Fruit fly (Drosophila melanogaster) whole organism, prepupa: ENCODE results near the gene MED6.
A peak's percentile ranks its signal among the peaks of the same experiment; 100 is the strongest.

Experiments used
- Blimp-1 ChIP-seq: fragments of 200-800 bp; sonication (Bioruptor generic); optimal IDR thresholded peaks from 3 replicates; lab custom pipeline; 2017; ENCODE audit warnings: missing biosample characterization, missing genetic modification characterization, mild to moderate bottlenecking, moderate library complexity, missing genetic modification reagents
- CG10631 ChIP-seq: fragments of 200-800 bp; sonication (Bioruptor generic); optimal IDR thresholded peaks from 2 replicates; lab custom pipeline; 2016; ENCODE audit warnings: missing biosample characterization, missing genetic modification characterization
- CG10669 ChIP-seq: fragments of 200-800 bp; sonication (Bioruptor generic); optimal IDR thresholded peaks from 3 replicates; lab custom pipeline; 2018; ENCODE audit warnings: missing biosample characterization, mild to moderate bottlenecking, missing genetic modification characterization, moderate library complexity
- CG11294 ChIP-seq: fragments of 200-800 bp; sonication (Bioruptor generic); IDR thresholded peaks from 2 replicates; pipeline ENCODE4 v1.3.6; 2022; ENCODE audit warnings: missing biosample characterization, missing genetic modification characterization
- CG11762 ChIP-seq: fragments of 200-800 bp; sonication (Bioruptor generic); optimal IDR thresholded peaks from 3 replicates; lab custom pipeline; 2016; ENCODE audit warnings: missing biosample characterization, missing genetic modification characterization; ENCODE audit not compliant: insufficient read depth
- CG11902 ChIP-seq: fragments of 200-800 bp; sonication (Bioruptor generic); optimal IDR thresholded peaks from 3 replicates; lab custom pipeline; 2016; ENCODE audit warnings: missing biosample characterization, missing genetic modification characterization
- CG3032 ChIP-seq: fragments of 200-800 bp; optimal IDR thresholded peaks from 2 replicates; lab custom pipeline; 2019; ENCODE audit warnings: missing biosample characterization, mild to moderate bottlenecking, missing genetic modification characterization, moderate library complexity
- CG32006 ChIP-seq: fragments of 200-800 bp; sonication (Bioruptor generic); optimal IDR thresholded peaks from 3 replicates; lab custom pipeline; 2017; ENCODE audit warnings: missing biosample characterization, mild to moderate bottlenecking, missing genetic modification characterization
- CG34406 ChIP-seq: fragments of 200-800 bp; sonication (Bioruptor generic); optimal IDR thresholded peaks from 3 replicates; lab custom pipeline; 2016; ENCODE audit warnings: missing biosample characterization, missing genetic modification characterization
- CG4318 ChIP-seq: fragments of 200-800 bp; sonication (Bioruptor generic); optimal IDR thresholded peaks from 3 replicates; lab custom pipeline; 2017; ENCODE audit warnings: missing biosample characterization, mild to moderate bottlenecking, missing genetic modification characterization
- CG6163 ChIP-seq: fragments of 200-800 bp; sonication (Bioruptor generic); IDR thresholded peaks from 3 replicates; pipeline ENCODE4 v1.3.6; 2022; ENCODE audit warnings: missing biosample characterization, missing genetic modification characterization
- CG6276 ChIP-seq: fragments of 200-800 bp; sonication (Bioruptor generic); optimal IDR thresholded peaks from 2 replicates; lab custom pipeline; 2017; ENCODE audit warnings: missing biosample characterization, mild to moderate bottlenecking, missing genetic modification characterization
- CG6792 ChIP-seq: fragments of 200-800 bp; sonication (Bioruptor generic); optimal IDR thresholded peaks from 3 replicates; lab custom pipeline; 2016; ENCODE audit warnings: missing biosample characterization, missing genetic modification characterization
- CG6808 ChIP-seq: fragments of 200-800 bp; sonication (Bioruptor generic); optimal IDR thresholded peaks from 3 replicates; lab custom pipeline; 2017; ENCODE audit warnings: missing biosample characterization, missing genetic modification characterization, mild to moderate bottlenecking, moderate library complexity, missing genetic modification reagents
- CG6854 ChIP-seq: fragments of 200-800 bp; sonication (Bioruptor generic); optimal IDR thresholded peaks from 2 replicates; lab custom pipeline; 2017; ENCODE audit warnings: missing biosample characterization, mild to moderate bottlenecking, missing genetic modification characterization
- CG7368 ChIP-seq: fragments of 200-800 bp; sonication (Bioruptor generic); optimal IDR thresholded peaks from 3 replicates; lab custom pipeline; 2016; ENCODE audit warnings: missing biosample characterization, missing genetic modification characterization
- CG8119 ChIP-seq: fragments of 200-800 bp; sonication (Bioruptor generic); IDR thresholded peaks from 3 replicates; pipeline ENCODE4 v1.3.6; 2022; ENCODE audit warnings: missing biosample characterization, missing genetic modification characterization
- CG8319 ChIP-seq: fragments of 200-800 bp; sonication (Bioruptor generic); optimal IDR thresholded peaks from 3 replicates; lab custom pipeline; 2016; ENCODE audit warnings: missing biosample characterization, missing genetic modification characterization
- CG8632 ChIP-seq: fragments of 200-800 bp; sonication (Bioruptor generic); optimal IDR thresholded peaks from 3 replicates; lab custom pipeline; 2016; ENCODE audit warnings: missing biosample characterization, missing genetic modification characterization
- Eip75B ChIP-seq: fragments of 200-800 bp; sonication (Bioruptor generic); optimal IDR thresholded peaks from 3 replicates; lab custom pipeline; 2016; ENCODE audit warnings: missing biosample characterization, missing genetic modification characterization
- Eip78C ChIP-seq: fragments of 200-800 bp; sonication (Bioruptor generic); peaks from one replicate; lab custom pipeline; 2016; ENCODE audit warnings: missing biosample characterization, missing genetic modification characterization
- Eip93F ChIP-seq: fragments of 200-800 bp; sonication (Bioruptor generic); optimal IDR thresholded peaks from 2 replicates; lab custom pipeline; 2016; ENCODE audit warnings: missing biosample characterization, mild to moderate bottlenecking, missing genetic modification characterization
- Ets21C ChIP-seq: fragments of 200-800 bp; sonication (Bioruptor generic); optimal IDR thresholded peaks from 3 replicates; lab custom pipeline; 2016; ENCODE audit warnings: missing biosample characterization, missing genetic modification characterization
- Ets96B ChIP-seq: fragments of 200-800 bp; optimal IDR thresholded peaks from 2 replicates; lab custom pipeline; 2019; ENCODE audit warnings: missing biosample characterization, mild to moderate bottlenecking, missing genetic modification characterization, moderate library complexity
- Gug ChIP-seq: fragments of 200-800 bp; sonication (Bioruptor generic); IDR thresholded peaks from 2 replicates; pipeline ENCODE4 v1.3.6; 2022; ENCODE audit warnings: missing biosample characterization, missing genetic modification characterization
- Hr38 ChIP-seq: sonication (Bioruptor generic); optimal IDR thresholded peaks from 2 replicates; lab custom pipeline; 2016; ENCODE audit warnings: missing biosample characterization, missing genetic modification characterization
- Hr39 ChIP-seq: fragments of 200-800 bp; sonication (Bioruptor generic); optimal IDR thresholded peaks from 2 replicates; lab custom pipeline; 2016; ENCODE audit warnings: missing biosample characterization, missing genetic modification characterization
- Hr4 ChIP-seq: fragments of 200-800 bp; sonication (Bioruptor generic); optimal IDR thresholded peaks from 3 replicates; lab custom pipeline; 2016; ENCODE audit warnings: missing biosample characterization, missing genetic modification characterization
- Lpt ChIP-seq: fragments of 200-800 bp; sonication (Bioruptor generic); optimal IDR thresholded peaks from 3 replicates; lab custom pipeline; 2016; ENCODE audit warnings: missing biosample characterization, missing genetic modification characterization
- Met ChIP-seq: fragments of 200-800 bp; sonication (Bioruptor generic); optimal IDR thresholded peaks from 3 replicates; lab custom pipeline; 2016; ENCODE audit warnings: missing biosample characterization, missing genetic modification characterization
- OdsH ChIP-seq: fragments of 200-800 bp; sonication (Bioruptor generic); optimal IDR thresholded peaks from 3 replicates; lab custom pipeline; 2016; ENCODE audit warnings: missing biosample characterization, missing genetic modification characterization
- Smox ChIP-seq: fragments of 200-800 bp; sonication (Bioruptor generic); optimal IDR thresholded peaks from 3 replicates; lab custom pipeline; 2016; ENCODE audit warnings: missing biosample characterization, missing genetic modification characterization
- Sox102F ChIP-seq: fragments of 200-800 bp; sonication (Bioruptor generic); optimal IDR thresholded peaks from 2 replicates; lab custom pipeline; 2016; ENCODE audit warnings: missing biosample characterization, mild to moderate bottlenecking, missing genetic modification characterization
- Sox14 ChIP-seq: fragments of 200-800 bp; sonication (Bioruptor generic); optimal IDR thresholded peaks from 3 replicates; lab custom pipeline; 2016; ENCODE audit warnings: missing biosample characterization, missing genetic modification characterization
- Sox15 ChIP-seq: fragments of 200-800 bp; sonication (Bioruptor generic); optimal IDR thresholded peaks from 3 replicates; lab custom pipeline; 2016; ENCODE audit warnings: missing biosample characterization, missing genetic modification characterization
- cyc ChIP-seq: fragments of 200-800 bp; sonication (Bioruptor generic); optimal IDR thresholded peaks from 3 replicates; lab custom pipeline; 2016; ENCODE audit warnings: missing biosample characterization, missing genetic modification characterization
- dac ChIP-seq: fragments of 200-800 bp; sonication (Bioruptor generic); optimal IDR thresholded peaks from 2 replicates; lab custom pipeline; 2017; ENCODE audit warnings: missing biosample characterization, mild to moderate bottlenecking, missing genetic modification characterization
- dsx ChIP-seq: fragments of 200-800 bp; optimal IDR thresholded peaks from 3 replicates; lab custom pipeline; 2019; ENCODE audit warnings: missing biosample characterization, mild to moderate bottlenecking, missing genetic modification characterization, moderate library complexity; ENCODE audit not compliant: poor library complexity, severe bottlenecking
- eg ChIP-seq: fragments of 200-800 bp; sonication (Bioruptor generic); IDR thresholded peaks from 3 replicates; pipeline ENCODE4 v1.3.6; 2022; ENCODE audit warnings: missing biosample characterization, missing genetic modification characterization
- esn ChIP-seq: fragments of 200-800 bp; sonication (Bioruptor generic); optimal IDR thresholded peaks from 2 replicates; lab custom pipeline; 2016; ENCODE audit warnings: missing biosample characterization, mild to moderate bottlenecking, missing genetic modification characterization, moderate library complexity
- fd59A ChIP-seq: fragments of 200-800 bp; sonication (Bioruptor generic); optimal IDR thresholded peaks from 2 replicates; lab custom pipeline; 2017; ENCODE audit warnings: missing biosample characterization, mild to moderate bottlenecking, missing genetic modification characterization, missing genetic modification reagents
- fd85E ChIP-seq: fragments of 200-800 bp; sonication (Bioruptor generic); optimal IDR thresholded peaks from 3 replicates; lab custom pipeline; 2016; ENCODE audit warnings: missing biosample characterization, missing genetic modification characterization
- fkh ChIP-seq: fragments of 200-800 bp; sonication (Bioruptor generic); optimal IDR thresholded peaks from 3 replicates; lab custom pipeline; 2017; ENCODE audit warnings: missing biosample characterization, mild to moderate bottlenecking, missing genetic modification characterization, moderate library complexity
- lz ChIP-seq: fragments of 200-800 bp; sonication (Bioruptor generic); optimal IDR thresholded peaks from 3 replicates; lab custom pipeline; 2016; ENCODE audit warnings: missing biosample characterization, missing genetic modification characterization
- pdm3 ChIP-seq: fragments of 200-800 bp; sonication (Bioruptor generic); optimal IDR thresholded peaks from 3 replicates; lab custom pipeline; 2016; ENCODE audit warnings: missing biosample characterization, missing genetic modification characterization
- salr ChIP-seq, 2 experiments: fragments of 200-800 bp; sonication (Bioruptor generic); optimal IDR thresholded peaks; 3 replicates each; lab custom pipeline; 2016 to 2018; ENCODE audit warnings: missing biosample characterization in 2 of 2, missing genetic modification characterization in 2 of 2, mild to moderate bottlenecking in 1 of 2
- spab ChIP-seq: fragments of 200-800 bp; sonication (Bioruptor generic); optimal IDR thresholded peaks from 2 replicates; lab custom pipeline; 2017; ENCODE audit warnings: missing biosample characterization, mild to moderate bottlenecking, missing genetic modification characterization, missing genetic modification reagents
- ss ChIP-seq, 2 experiments: fragments of 200-800 bp; sonication (Bioruptor generic); optimal IDR thresholded peaks; 2 replicates in 1 of 2; 3 replicates in 1 of 2; lab custom pipeline; 2017 to 2018; ENCODE audit warnings: mild to moderate bottlenecking in 2 of 2, missing biosample characterization in 2 of 2, missing genetic modification characterization in 2 of 2, moderate library complexity in 1 of 2
- svp ChIP-seq: fragments of 200-800 bp; sonication (Bioruptor generic); peaks from one replicate; lab custom pipeline; 2016; ENCODE audit warnings: missing biosample characterization, missing genetic modification characterization
- topi ChIP-seq: fragments of 200-800 bp; sonication (Bioruptor generic); optimal IDR thresholded peaks from 3 replicates; lab custom pipeline; 2016; ENCODE audit warnings: missing biosample characterization, missing genetic modification characterization

The MED6 gene

dm6 chr3R:9747875-9747899 is 21.1 kb downstream of the MED6 start, which contains the start of gene PpD3:
Gene PpD3 (plus strand): TSS chr3R:9747875.
- no peak for TF ChIP-seq eg (GFP tag; lab: Robert Waterston, UW)
- TF ChIP-seq Ets21C (GFP tag; lab: Kevin White, UChicago) = no peak
- TF ChIP-seq spab = no peak
- TF ChIP-seq CG10669 = no peak
- TF ChIP-seq CG7368 (GFP tag; lab: Kevin White, UChicago) = no peak
- no peak for TF ChIP-seq fd59A (GFP tag; lab: Kevin White, UChicago)
- TF ChIP-seq CG10631 = no peak
- TF ChIP-seq CG6163 (GFP tag; lab: Robert Waterston, UW) = no peak
- TF ChIP-seq CG11902 (GFP tag; lab: Kevin White, UChicago) = no peak
- no peak for TF ChIP-seq CG3032 (tag; lab: Kevin White, UChicago)
- TF ChIP-seq dsx (GFP tag; lab: Kevin White, UChicago) = no peak
- TF ChIP-seq Ets96B (tag; lab: Kevin White, UChicago) = no peak

dm6 chr3R:9747272-9747874 is 21.4 kb downstream of the MED6 start, which contains the start of gene CG12948:
Gene CG12948 (minus strand): TSS chr3R:9747744.
- TF ChIP-seq CG3032 (tag; lab: Kevin White, UChicago) (peak; percentile 64), CG6163 (GFP tag; lab: Robert Waterston, UW) (no peak), fd85E (GFP tag; lab: Kevin White, UChicago) (no peak), topi (no peak), CG32006 (no peak), salr (GFP tag; optimal IDR thresholded peaks at IDR 0.05; lab: Kevin White, UChicago) (no peak), Hr38 (no peak), Sox14 (GFP tag; lab: Kevin White, UChicago) (no peak), CG34406 (GFP tag; lab: Kevin White, UChicago) (no peak), pdm3 (GFP tag; lab: Kevin White, UChicago) (no peak), CG6808 (no peak), spab (no peak), Hr4 (GFP tag; lab: Kevin White, UChicago) (no peak), CG11294 (GFP tag; lab: Robert Waterston, UW) (no peak), CG4318 (GFP tag; lab: Kevin White, UChicago) (no peak), fkh (GFP tag; lab: Kevin White, UChicago) (no peak), CG6854 (GFP tag; lab: Kevin White, UChicago) (peak; percentile 69), CG6276 (GFP tag; lab: Kevin White, UChicago) (no peak), CG10631 (no peak), CG8119 (GFP tag; lab: Robert Waterston, UW) (peak; percentile 48; the same call in 1 of the 3 replicates), Eip93F (peak; percentile 39), cyc (no peak), Eip75B (no peak), OdsH (GFP tag; lab: Kevin White, UChicago) (no peak), Hr39 (GFP tag; lab: Kevin White, UChicago) (no peak), Gug (GFP tag; lab: Robert Waterston, UW) (0 out of 2 replicates have a peak, but pooled peaks have one; percentile 14), Sox102F (no peak), Lpt (GFP tag; lab: Kevin White, UChicago) (peak; percentile 51), Ets21C (GFP tag; lab: Kevin White, UChicago) (no peak), CG7368 (GFP tag; lab: Kevin White, UChicago) (no peak), eg (GFP tag; lab: Robert Waterston, UW) (peak; percentile 47; the same call in 2 of the 3 replicates), svp (GFP tag; lab: Kevin White, UChicago) (no peak), CG11762 (GFP tag; lab: Kevin White, UChicago) (no peak), lz (GFP tag; lab: Kevin White, UChicago) (peak; percentile 67), dac (GFP tag; lab: Kevin White, UChicago) (no peak), Blimp-1 (GFP tag; lab: Kevin White, UChicago) (peak; percentile 45), Sox15 (GFP tag; lab: Kevin White, UChicago) (no peak), CG6792 (GFP tag; lab: Kevin White, UChicago) (peak; percentile 49), esn (GFP tag; lab: Kevin White, UChicago) (peak; percentile 80), ss (GFP tag; optimal IDR thresholded peaks at IDR 0.05; lab: Kevin White, UChicago) (no peak), CG8319 (GFP tag; lab: Kevin White, UChicago) (no peak), CG8632 (GFP tag; lab: Kevin White, UChicago) (no peak), Eip78C (peak; percentile 86), Smox (no peak), CG11902 (GFP tag; lab: Kevin White, UChicago) (no peak), Met (GFP tag; lab: Kevin White, UChicago) (no peak)
